Worm (Caenorhabditis elegans) whole organism, late embryonic: ENCODE results near the gene Y49F6C.7.

Experiments
- C38D4.7 ChIP-seq: fragments of 200-800 bp; sonication (Bioruptor generic); optimal IDR thresholded peaks from 2 replicates; lab custom pipeline; 2018; ENCODE audit warnings: mild to moderate bottlenecking, missing genetic modification characterization, moderate library complexity, missing compliant biosample characterization
- ama-1 ChIP-seq: fragments of 150-350 bp; optimal IDR thresholded peaks from 2 replicates; lab custom pipeline; 2014
- hlh-15 ChIP-seq: sonication (generic microtip); optimal IDR thresholded peaks from 2 replicates; lab custom pipeline; 2016; ENCODE audit warnings: missing genetic modification characterization, missing compliant biosample characterization
- nhr-11 ChIP-seq: fragments of 150-350 bp; optimal IDR thresholded peaks from 2 replicates; lab custom pipeline; 2014; ENCODE audit warnings: missing biosample characterization, missing genetic modification characterization
- pag-3 ChIP-seq: sonication (generic microtip); optimal IDR thresholded peaks from 2 replicates; lab custom pipeline; 2016; ENCODE audit warnings: missing compliant biosample characterization, missing genetic modification characterization, borderline replicate concordance
- tbx-2 ChIP-seq: sonication (generic microtip); optimal IDR thresholded peaks from 2 replicates; lab custom pipeline; 2016; ENCODE audit warnings: missing genetic modification characterization, missing compliant biosample characterization

DNA sequence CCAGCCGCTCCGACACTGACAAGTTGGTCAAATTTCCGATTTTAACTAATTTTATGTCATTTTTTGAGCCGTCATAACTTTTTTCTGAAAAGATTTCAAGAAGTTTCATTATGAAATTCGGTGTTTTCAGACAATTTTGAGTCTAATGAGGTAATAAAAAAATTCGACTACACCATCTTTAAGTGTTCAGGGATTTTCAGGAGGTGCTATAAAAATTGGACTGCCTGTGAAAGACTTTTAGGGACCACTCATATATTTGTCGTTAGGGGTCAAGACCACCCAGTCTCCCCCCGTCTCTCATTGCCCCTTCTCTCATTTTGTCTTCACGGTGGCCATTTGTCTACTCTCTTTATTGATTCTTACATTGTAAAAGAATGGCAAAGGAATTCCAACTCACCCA is 6.8 kb upstream of the Y49F6C.7 start, which contains the start of gene bath-10:
- no peak for TF ChIP-seq hlh-15 (tag; lab: Kevin White, UChicago)
- no peak for TF ChIP-seq nhr-11 (tag; lab: Kevin White, UChicago)
- TF ChIP-seq pag-3 (tag; lab: Kevin White, UChicago): no peak
- no peak for TF ChIP-seq ama-1
- no peak for TF ChIP-seq tbx-2 (tag; lab: Kevin White, UChicago)
- TF ChIP-seq C38D4.7 (GFP tag; lab: Kevin White, UChicago): no peak
